Worm (Caenorhabditis elegans): Measurements from ENCODE around the gene F26G1.10.

ce11 chrII:4767612-4768011 lies 6.6 kb upstream of the F26G1.10 start:
- TF ChIP-seq attf-3 (GFP tag; conservative IDR thresholded peaks at IDR 0.05) (no peak), unc-62 (GFP tag; optimal IDR thresholded peaks at IDR 0.05) (no peak), K11D2.4 (GFP tag; IDR thresholded peaks at IDR 0.05) (no peak), dpl-1 (GFP tag; optimal IDR thresholded peaks at IDR 0.05) (no peak), ccch-3 (GFP tag; optimal IDR thresholded peaks at IDR 0.05) (no peak), pha-4 (tag; optimal IDR thresholded peaks at IDR 0.05) (no peak), lin-35 (GFP tag; optimal IDR thresholded peaks at IDR 0.05) (no peak), ceh-40 (GFP tag; IDR thresholded peaks at IDR 0.05) (no peak), B0261.1 (tag; optimal IDR thresholded peaks at IDR 0.05) (no peak), madf-8 (GFP tag; conservative IDR thresholded peaks at IDR 0.05) (no peak), F49E8.2 (tag; optimal IDR thresholded peaks at IDR 0.05; ENCODE audit: insufficient read depth) (no peak), ceh-79 (tag; optimal IDR thresholded peaks at IDR 0.05) (no peak), him-1 (tag; optimal IDR thresholded peaks at IDR 0.05) (no peak), nhr-179 (tag; optimal IDR thresholded peaks at IDR 0.05) (no peak)
